Worm (Caenorhabditis elegans) whole organism, mixed stage, embryonic: ENCODE results near the gene ben-1.

ENCODE experiments used
- M03D4.4 ChIP-seq: sonication (generic microtip); optimal IDR thresholded peaks from 2 replicates; lab custom pipeline; 2017; ENCODE audit warnings: mild to moderate bottlenecking, missing genetic modification characterization, missing compliant biosample characterization
- bed-3 ChIP-seq: fragments of 200-800 bp; sonication (Bioruptor generic); optimal IDR thresholded peaks from 3 replicates; lab custom pipeline; 2018; ENCODE audit warnings: mild to moderate bottlenecking, missing genetic modification characterization, moderate library complexity, missing compliant biosample characterization
- blmp-1 ChIP-seq: fragments of 150-350 bp; optimal IDR thresholded peaks from 2 replicates; lab custom pipeline; 2014; ENCODE audit warnings: missing biosample characterization, missing genetic modification characterization
- ceh-39 ChIP-seq: fragments of 150-350 bp; optimal IDR thresholded peaks from 2 replicates; lab custom pipeline; 2014; ENCODE audit warnings: missing biosample characterization, missing genetic modification characterization
- ceh-43 ChIP-seq: fragments of 200-800 bp; sonication (Bioruptor generic); optimal IDR thresholded peaks from 2 replicates; lab custom pipeline; 2018; ENCODE audit warnings: mild to moderate bottlenecking, missing genetic modification characterization, moderate library complexity, missing compliant biosample characterization
- ceh-83 ChIP-seq: fragments of 200-800 bp; sonication (Bioruptor generic); optimal IDR thresholded peaks from 2 replicates; lab custom pipeline; 2018; ENCODE audit warnings: mild to moderate bottlenecking, missing genetic modification characterization, missing compliant biosample characterization
- ces-1 ChIP-seq: fragments of 150-350 bp; optimal IDR thresholded peaks from 2 replicates; lab custom pipeline; 2014; ENCODE audit warnings: missing biosample characterization, missing genetic modification reagents, missing genetic modification characterization
- cnd-1 ChIP-seq: fragments of 200-800 bp; sonication (Bioruptor generic); optimal IDR thresholded peaks from 2 replicates; lab custom pipeline; 2018; ENCODE audit warnings: mild to moderate bottlenecking, missing genetic modification characterization, missing compliant biosample characterization
- drap-1 ChIP-seq: fragments of 200-800 bp; sonication (Bioruptor generic); optimal IDR thresholded peaks from 3 replicates; lab custom pipeline; 2018; ENCODE audit warnings: mild to moderate bottlenecking, missing genetic modification characterization, missing compliant biosample characterization
- elt-1 ChIP-seq: sonication (generic microtip); optimal IDR thresholded peaks from 2 replicates; lab custom pipeline; 2017; ENCODE audit warnings: missing genetic modification characterization, mild to moderate bottlenecking, missing compliant biosample characterization, antibody characterized with exemption, moderate library complexity, borderline replicate concordance; ENCODE audit not compliant: insufficient read depth
- elt-3 ChIP-seq: fragments of 150-350 bp; optimal IDR thresholded peaks from 2 replicates; lab custom pipeline; 2014; ENCODE audit warnings: missing biosample characterization, missing genetic modification characterization
- flh-1 ChIP-seq: fragments of 200-800 bp; sonication (Bioruptor generic); optimal IDR thresholded peaks from 2 replicates; lab custom pipeline; 2018; ENCODE audit warnings: mild to moderate bottlenecking, missing genetic modification characterization, moderate library complexity, missing compliant biosample characterization
- ham-2 ChIP-seq: fragments of 200-800 bp; sonication (Bioruptor generic); optimal IDR thresholded peaks from 2 replicates; lab custom pipeline; 2018; ENCODE audit warnings: mild to moderate bottlenecking, missing genetic modification characterization, missing compliant biosample characterization
- hlh-1 ChIP-seq: fragments of 150-350 bp; optimal IDR thresholded peaks from 2 replicates; lab custom pipeline; 2014; ENCODE audit warnings: missing biosample characterization, missing genetic modification reagents, missing genetic modification characterization
- lin-13 ChIP-seq: fragments of 150-350 bp; optimal IDR thresholded peaks from 2 replicates; lab custom pipeline; 2014; ENCODE audit warnings: missing biosample characterization, missing genetic modification characterization
- lin-32 ChIP-seq: fragments of 200-800 bp; sonication (Bioruptor generic); optimal IDR thresholded peaks from 2 replicates; lab custom pipeline; 2018; ENCODE audit warnings: mild to moderate bottlenecking, missing genetic modification characterization, missing compliant biosample characterization
- lsy-2 ChIP-seq: fragments of 150-350 bp; optimal IDR thresholded peaks from 2 replicates; lab custom pipeline; 2014; ENCODE audit warnings: missing biosample characterization, missing genetic modification characterization
- mab-5 ChIP-seq: fragments of 150-350 bp; optimal IDR thresholded peaks from 2 replicates; lab custom pipeline; 2014; ENCODE audit warnings: missing biosample characterization, missing genetic modification characterization
- mep-1 ChIP-seq: fragments of 150-350 bp; optimal IDR thresholded peaks from 2 replicates; lab custom pipeline; 2017; ENCODE audit warnings: missing biosample characterization, missing genetic modification reagents, missing genetic modification characterization, inconsistent platforms
- nhr-12 ChIP-seq: fragments of 150-350 bp; optimal IDR thresholded peaks from 2 replicates; lab custom pipeline; 2014; ENCODE audit warnings: missing biosample characterization, missing genetic modification characterization
- nhr-2 ChIP-seq: fragments of 150-350 bp; optimal IDR thresholded peaks from 2 replicates; lab custom pipeline; 2014; ENCODE audit warnings: missing biosample characterization, missing genetic modification characterization
- nhr-237 ChIP-seq: fragments of 150-350 bp; optimal IDR thresholded peaks from 2 replicates; lab custom pipeline; 2014; ENCODE audit warnings: missing biosample characterization, missing genetic modification characterization
- nhr-28 ChIP-seq: fragments of 150-350 bp; optimal IDR thresholded peaks from 2 replicates; lab custom pipeline; 2014; ENCODE audit warnings: missing biosample characterization, missing genetic modification characterization
- nhr-76 ChIP-seq: sonication (generic microtip); optimal IDR thresholded peaks from 2 replicates; lab custom pipeline; 2017; ENCODE audit warnings: missing biosample characterization, missing genetic modification characterization
- pha-4 ChIP-seq: fragments of 150-350 bp; optimal IDR thresholded peaks from 2 replicates; lab custom pipeline; 2018; ENCODE audit warnings: missing biosample characterization, missing genetic modification reagents, missing genetic modification characterization
- sem-2 ChIP-seq: fragments of 200-800 bp; sonication (Bioruptor generic); optimal IDR thresholded peaks from 2 replicates; lab custom pipeline; 2018; ENCODE audit warnings: mild to moderate bottlenecking, missing genetic modification characterization, missing compliant biosample characterization
- sptf-1 ChIP-seq: sonication (generic microtip); optimal IDR thresholded peaks from 2 replicates; lab custom pipeline; 2017; ENCODE audit warnings: mild to moderate bottlenecking, missing genetic modification characterization, moderate library complexity, missing compliant biosample characterization
- tbx-8 ChIP-seq: fragments of 200-800 bp; sonication (Bioruptor generic); optimal IDR thresholded peaks from 2 replicates; lab custom pipeline; 2018; ENCODE audit warnings: mild to moderate bottlenecking, missing genetic modification characterization, moderate library complexity, missing compliant biosample characterization
- unc-39 ChIP-seq: fragments of 150-350 bp; optimal IDR thresholded peaks from 2 replicates; lab custom pipeline; 2014; ENCODE audit warnings: missing biosample characterization, missing genetic modification characterization
- unc-62 ChIP-seq: fragments of 150-350 bp; optimal IDR thresholded peaks from 2 replicates; lab custom pipeline; 2014; ENCODE audit warnings: missing biosample characterization, missing genetic modification reagents, missing genetic modification characterization
- zip-8 ChIP-seq: fragments of 150-350 bp; optimal IDR thresholded peaks from 2 replicates; lab custom pipeline; 2014; ENCODE audit warnings: missing biosample characterization, missing genetic modification characterization
- ztf-11 ChIP-seq: fragments of 150-350 bp; optimal IDR thresholded peaks from 2 replicates; lab custom pipeline; 2014; ENCODE audit warnings: missing biosample characterization, missing genetic modification characterization

The ben-1 gene

ce11 chrIII:3520417-3520816 is 21.0 kb downstream of the ben-1 start:
- TF ChIP-seq hlh-1 (tag; lab: Kevin White, UChicago) (no peak), unc-62 (GFP tag; lab: Kevin White, UChicago) (no peak), nhr-12 (tag; lab: Kevin White, UChicago) (no peak), pha-4 (no peak), ceh-83 (GFP tag; lab: Kevin White, UChicago) (no peak), elt-3 (no peak), ceh-43 (GFP tag; lab: Kevin White, UChicago) (no peak), lsy-2 (no peak), bed-3 (no peak), blmp-1 (tag; lab: Kevin White, UChicago) (no peak), lin-13 (tag; lab: Kevin White, UChicago) (no peak), ztf-11 (tag; lab: Kevin White, UChicago) (no peak), flh-1 (no peak), mep-1 (tag; lab: Kevin White, UChicago) (no peak), drap-1 (GFP tag; lab: Kevin White, UChicago) (no peak), tbx-8 (GFP tag; lab: Kevin White, UChicago) (no peak), M03D4.4 (tag; lab: Kevin White, UChicago) (no peak), nhr-237 (tag; lab: Kevin White, UChicago) (no peak), ceh-39 (tag; lab: Kevin White, UChicago) (no peak), cnd-1 (tag; lab: Kevin White, UChicago) (no peak)

DNA sequence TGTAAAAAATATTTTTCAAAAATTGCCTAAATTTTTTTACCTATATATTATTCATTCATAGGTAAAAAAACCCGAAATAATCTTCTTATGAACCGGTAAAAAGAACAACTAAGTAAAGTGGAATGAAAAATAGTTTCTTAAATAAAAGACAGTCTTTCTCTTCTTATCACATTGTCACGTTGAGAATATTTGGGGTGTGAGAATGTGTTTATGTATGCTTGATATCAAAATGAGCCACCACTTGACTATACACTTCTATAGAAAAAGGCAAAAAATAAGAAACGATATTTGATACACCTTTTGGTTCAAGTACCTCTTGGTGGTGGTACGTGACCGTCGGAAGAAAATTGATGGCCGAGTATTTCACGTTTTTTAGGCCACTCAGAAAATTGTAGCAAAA is 21.9 kb downstream of the ben-1 start, which contains the start of gene hmit-1.3:
hmit-1.3 (minus strand) TSS at position 103 of the 400 bp plus-strand sequence.
- TF ChIP-seq ceh-43 (GFP tag; lab: Kevin White, UChicago) (no peak), ztf-11 (tag; lab: Kevin White, UChicago) (no peak), zip-8 (tag; lab: Kevin White, UChicago) (no peak), nhr-2 (tag; lab: Kevin White, UChicago) (no peak), hlh-1 (tag; lab: Kevin White, UChicago) (no peak), tbx-8 (GFP tag; lab: Kevin White, UChicago) (no peak), lsy-2 (no peak), nhr-12 (tag; lab: Kevin White, UChicago) (no peak), ham-2 (no peak), nhr-28 (no peak), M03D4.4 (tag; lab: Kevin White, UChicago) (no peak), pha-4 (no peak), elt-1 (tag; lab: Kevin White, UChicago) (no peak), flh-1 (no peak)

ce11 chrIII:3511808-3512207 is 29.6 kb downstream of the ben-1 start:
- no peak for TF ChIP-seq drap-1 (GFP tag; lab: Kevin White, UChicago)
- TF ChIP-seq nhr-76 (tag; lab: Kevin White, UChicago): no peak
- TF ChIP-seq nhr-2 (tag; lab: Kevin White, UChicago): no peak
- no peak for TF ChIP-seq M03D4.4 (tag; lab: Kevin White, UChicago)
- no peak for TF ChIP-seq sptf-1 (tag; lab: Kevin White, UChicago)
- no peak for TF ChIP-seq unc-62 (GFP tag; lab: Kevin White, UChicago)
- no peak for TF ChIP-seq mab-5 (tag; lab: Kevin White, UChicago)
- TF ChIP-seq sem-2 (GFP tag; lab: Kevin White, UChicago): no peak
- no peak for TF ChIP-seq elt-3
- TF ChIP-seq ces-1: no peak
- no peak for TF ChIP-seq flh-1
- no peak for TF ChIP-seq lin-32 (GFP tag; lab: Kevin White, UChicago)
- TF ChIP-seq lin-13 (tag; lab: Kevin White, UChicago): no peak
- no peak for TF ChIP-seq blmp-1 (tag; lab: Kevin White, UChicago)
- no peak for TF ChIP-seq pha-4
- no peak for TF ChIP-seq unc-39 (tag; lab: Kevin White, UChicago)
- no peak for TF ChIP-seq zip-8 (tag; lab: Kevin White, UChicago)
- no peak for TF ChIP-seq nhr-28

DNA sequence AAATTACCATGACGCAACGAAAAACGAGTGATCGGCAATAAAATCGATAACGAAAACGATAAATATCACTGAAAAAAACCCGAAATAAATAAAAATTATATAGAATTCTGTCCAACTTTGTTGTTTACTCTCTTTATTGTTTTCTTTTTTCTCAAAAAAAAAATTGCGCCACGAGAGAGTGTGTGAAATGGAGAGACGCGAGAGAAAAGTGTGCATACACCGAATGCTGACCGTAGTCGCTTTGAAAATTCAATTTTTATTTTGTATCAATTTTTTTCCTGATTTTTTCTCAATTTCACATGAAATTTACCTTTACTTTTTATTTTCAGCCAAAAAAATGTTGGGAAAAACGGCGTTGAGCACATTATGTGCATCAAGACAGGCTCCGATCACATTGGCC is 31.5 kb downstream of the ben-1 start, which contains the start of the genes M01F1.4 and mrpl-35:
M01F1.4 (minus strand) TSS at position 126 of the 400 bp plus-strand sequence.
mrpl-35 (plus strand) TSS at position 330 of the 400 bp plus-strand sequence.
- no peak for TF ChIP-seq bed-3
- peak; percentile 21 for TF ChIP-seq nhr-237 (tag; lab: Kevin White, UChicago)
- TF ChIP-seq ces-1: peak; percentile 51
- peak; percentile 94 for TF ChIP-seq lsy-2
- TF ChIP-seq mep-1 (tag; lab: Kevin White, UChicago): peak; percentile 65
